Worm (Caenorhabditis elegans) whole organism, L4/young adult: Measurements from ENCODE around the gene best-24.

Experiments used
- W03F9.2 ChIP-seq: fragments of 150-350 bp; optimal IDR thresholded peaks from 2 replicates; lab custom pipeline; 2014; ENCODE audit warnings: missing biosample characterization, missing genetic modification characterization
- dao-5 ChIP-seq: sonication (generic microtip); optimal IDR thresholded peaks from 2 replicates; lab custom pipeline; 2016; ENCODE audit warnings: missing genotype, missing genetic modification characterization, moderate library complexity, missing compliant biosample characterization
- him-1 ChIP-seq: sonication (generic microtip); optimal IDR thresholded peaks from 2 replicates; lab custom pipeline; 2016; ENCODE audit warnings: missing genotype, missing genetic modification reagents, missing genetic modification characterization, missing compliant biosample characterization

Gene best-24

DNA sequence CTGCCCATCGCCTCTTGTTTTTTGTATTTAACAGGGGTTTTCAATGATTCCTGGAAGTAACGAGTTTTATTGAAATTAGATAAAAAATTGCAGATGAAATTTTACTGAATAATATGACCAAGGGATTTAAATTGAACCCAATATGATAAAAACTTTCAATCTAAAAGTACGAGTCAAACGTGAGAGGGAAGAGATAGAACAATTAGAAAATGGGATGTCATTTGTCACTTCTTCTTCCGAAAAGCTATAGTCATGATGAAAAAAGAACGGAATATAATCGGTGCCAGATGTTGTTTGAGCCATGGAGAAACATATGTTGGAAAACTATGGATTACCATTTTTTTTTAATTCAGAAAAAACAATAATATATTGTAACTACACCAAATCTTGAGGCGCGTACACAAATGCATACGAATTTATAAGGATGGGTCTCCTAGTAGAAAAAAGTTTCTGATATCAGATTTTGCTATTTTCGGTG lies 21.9 kb upstream of the best-24 start, which contains the start of gene sup-18:
Gene sup-18 (minus strand): TSS at position 51 of the 478 bp plus-strand sequence.
- TF ChIP-seq him-1 (tag; lab: Kevin White, UChicago) (no peak), W03F9.2 (tag; lab: Kevin White, UChicago) (no peak), dao-5 (tag; lab: Kevin White, UChicago) (no peak)

DNA sequence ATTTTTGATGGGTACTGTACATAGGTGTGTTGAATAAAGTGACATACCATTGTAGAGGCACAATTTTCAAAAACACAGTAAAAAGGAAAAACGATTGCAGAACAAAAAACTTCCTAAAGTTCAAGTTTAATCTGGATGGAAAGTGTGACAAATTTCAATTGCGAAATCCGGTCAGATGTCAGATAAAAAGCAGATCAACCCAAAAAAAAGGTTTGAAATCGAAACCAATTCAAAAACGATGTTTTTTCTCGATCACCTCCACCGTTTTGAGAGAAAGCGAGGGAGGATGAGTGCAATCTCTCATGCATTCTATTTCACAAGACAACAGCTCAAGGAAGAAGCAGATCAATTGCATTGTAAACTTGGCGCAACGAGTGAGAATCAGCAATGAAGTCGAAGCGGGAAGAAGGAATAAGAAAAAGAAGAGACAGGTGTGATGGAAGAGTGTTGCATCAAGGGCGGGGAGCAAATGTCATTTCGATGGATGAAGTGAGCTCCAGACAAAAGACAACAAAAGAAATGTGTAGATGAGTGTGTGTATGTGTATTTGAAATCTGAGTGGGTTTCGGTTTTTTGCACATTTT lies 20.6 kb upstream of the best-24 start:
- TF ChIP-seq him-1 (tag; lab: Kevin White, UChicago) (no peak), W03F9.2 (tag; lab: Kevin White, UChicago) (no peak), dao-5 (tag; lab: Kevin White, UChicago) (no peak)

ce11 chrIII:7882900-7883299 lies 17.9 kb upstream of the best-24 start, which contains the start of gene ZK688.9:
TSS of gene ZK688.9 (minus strand) at chrIII:7883000.
- TF ChIP-seq W03F9.2 (tag; lab: Kevin White, UChicago) (no peak), dao-5 (tag; lab: Kevin White, UChicago) (no peak), him-1 (tag; lab: Kevin White, UChicago) (no peak)

DNA sequence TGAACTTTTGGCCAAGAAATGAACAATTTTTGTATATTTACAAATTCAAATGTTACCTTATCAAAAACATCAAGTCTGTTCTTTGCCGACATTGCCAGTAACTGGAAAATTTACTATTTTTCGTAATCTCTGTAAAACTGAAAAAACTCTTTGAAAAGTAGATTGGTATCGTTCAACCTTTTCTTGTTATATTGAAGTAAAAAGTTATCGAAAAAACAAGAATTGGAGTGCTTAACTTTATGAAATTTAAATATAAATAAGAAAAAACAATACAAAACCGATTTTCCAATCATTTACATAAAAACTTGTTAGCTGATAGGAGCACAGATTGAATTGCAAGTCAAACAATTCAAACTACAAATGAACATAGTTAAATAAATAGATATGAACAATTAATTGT lies 16.0 kb upstream of the best-24 start, which contains the start of gene ZK688.11:
Gene ZK688.11 (minus strand): TSS at position 101 of the 400 bp plus-strand sequence.
- no peak for TF ChIP-seq dao-5 (tag; lab: Kevin White, UChicago)
- no peak for TF ChIP-seq him-1 (tag; lab: Kevin White, UChicago)
- TF ChIP-seq W03F9.2 (tag; lab: Kevin White, UChicago) = no peak

- TF ChIP-seq dao-5 (tag; lab: Kevin White, UChicago) (no peak), him-1 (tag; lab: Kevin White, UChicago) (no peak), W03F9.2 (tag; lab: Kevin White, UChicago) (no peak)
Observed at ce11 chrIII:7889036-7889435, 11.8 kb upstream of the best-24 start.

DNA sequence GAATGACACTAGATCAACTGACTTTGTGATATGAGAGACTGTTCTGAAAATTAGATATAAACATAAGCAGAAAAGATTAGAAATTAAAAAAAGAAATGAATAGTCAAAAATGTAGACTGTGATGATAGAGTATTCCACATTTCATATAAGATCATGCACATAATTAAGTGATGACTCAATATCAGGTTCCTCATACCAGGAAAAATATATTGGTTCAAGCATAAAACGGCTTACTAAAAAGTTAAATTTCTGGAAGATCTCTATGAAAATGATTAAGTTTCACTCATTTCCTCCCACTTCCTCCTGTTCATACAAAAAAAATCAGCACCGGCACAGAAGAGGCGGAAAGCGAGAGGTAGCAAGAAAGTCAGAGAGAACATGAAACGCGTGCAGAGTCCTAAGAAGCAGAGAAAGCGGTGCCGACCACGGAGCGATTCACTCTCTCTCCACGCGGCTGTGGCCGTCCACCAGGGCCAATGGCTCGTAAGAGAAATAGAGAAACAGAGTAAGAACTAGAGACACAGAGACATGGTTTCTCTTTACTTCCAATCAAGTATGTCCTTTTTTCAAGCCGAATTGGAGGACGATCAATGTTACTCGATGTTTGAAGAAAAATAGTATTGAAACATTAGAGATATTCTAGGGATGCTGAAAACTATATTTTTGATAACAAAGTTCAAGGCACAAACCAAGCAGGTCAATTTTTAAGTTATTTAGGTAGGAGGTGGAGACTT lies 9.1 kb upstream of the best-24 start, which contains the start of the genes ZK688.5 and fahd-1:
Gene ZK688.5 (minus strand): TSS at position 51 of the 734 bp plus-strand sequence.
Gene fahd-1 (plus strand): TSS at position 684 of the 734 bp plus-strand sequence.
- no peak for TF ChIP-seq him-1 (tag; lab: Kevin White, UChicago)
- TF ChIP-seq W03F9.2 (tag; lab: Kevin White, UChicago) = peak; percentile 60

DNA sequence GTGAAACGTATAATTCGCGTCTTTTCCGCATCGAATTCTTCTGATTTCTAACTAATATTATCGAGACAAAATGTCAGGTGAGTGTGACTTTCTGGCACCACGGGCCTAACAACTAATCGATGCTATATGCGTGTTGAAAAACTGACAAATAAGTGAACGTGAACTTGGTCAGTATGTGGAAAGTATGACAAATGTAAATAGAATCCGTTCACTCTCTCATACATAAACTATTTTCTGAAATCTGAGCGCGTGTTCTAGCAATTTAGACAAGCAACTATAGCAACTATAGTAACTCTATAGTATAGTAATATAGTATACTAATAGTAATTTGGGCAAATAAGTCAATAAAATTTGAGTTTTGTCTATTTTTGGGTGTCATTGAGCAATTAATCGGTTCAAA lies 8.5 kb upstream of the best-24 start:
- no peak for TF ChIP-seq dao-5 (tag; lab: Kevin White, UChicago)
- TF ChIP-seq W03F9.2 (tag; lab: Kevin White, UChicago) = no peak
- TF ChIP-seq him-1 (tag; lab: Kevin White, UChicago) = no peak

DNA sequence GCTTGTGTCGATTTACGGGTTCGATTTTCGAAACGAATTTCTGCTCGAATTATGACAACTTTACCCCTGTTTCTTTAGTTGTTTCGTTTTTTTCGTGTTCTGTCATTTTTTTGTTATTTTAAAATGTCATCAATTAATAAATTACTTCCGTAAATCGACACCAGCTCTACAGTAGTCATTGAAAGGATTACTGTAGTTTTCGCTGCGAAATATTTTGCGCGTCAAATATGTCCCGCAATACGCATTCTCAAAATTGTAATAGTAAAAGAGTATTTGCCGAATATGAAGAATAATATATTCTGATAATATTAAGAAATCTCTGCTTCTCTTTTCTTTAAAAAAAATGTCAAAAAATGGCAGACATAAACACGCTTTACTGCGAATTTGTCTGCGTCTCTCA lies 7.6 kb upstream of the best-24 start:
- no peak for TF ChIP-seq dao-5 (tag; lab: Kevin White, UChicago)
- TF ChIP-seq him-1 (tag; lab: Kevin White, UChicago) = no peak
- TF ChIP-seq W03F9.2 (tag; lab: Kevin White, UChicago) = no peak

DNA sequence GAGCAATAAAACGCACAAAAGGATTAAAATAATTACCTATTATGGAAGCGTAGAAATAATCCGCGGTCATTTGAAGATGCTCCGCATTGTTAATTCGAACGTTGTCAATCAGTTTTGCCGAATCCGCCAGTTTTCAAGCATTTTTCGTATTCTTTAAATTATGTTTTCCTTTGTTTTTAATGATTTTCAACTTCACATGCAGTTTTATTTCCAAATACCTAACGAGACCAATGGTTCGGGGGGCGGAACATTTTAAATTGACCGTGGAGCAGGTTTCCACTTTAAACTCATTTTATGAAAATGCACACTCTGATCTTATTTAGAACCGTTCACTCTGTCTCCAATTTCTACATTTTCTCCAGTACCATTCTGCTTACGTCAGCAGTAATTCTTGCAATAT lies 6.1 kb upstream of the best-24 start, which contains the start of gene ZK688.4:
Gene ZK688.4 (plus strand): TSS at position 301 of the 400 bp plus-strand sequence.
- TF ChIP-seq W03F9.2 (tag; lab: Kevin White, UChicago) (no peak), him-1 (tag; lab: Kevin White, UChicago) (no peak), dao-5 (tag; lab: Kevin White, UChicago) (no peak)

ce11 chrIII:7896925-7897324 lies 3.9 kb upstream of the best-24 start, which contains the start of gene ZK688.10:
TSS of gene ZK688.10 (minus strand) at chrIII:7897025.
- TF ChIP-seq dao-5 (tag; lab: Kevin White, UChicago) = no peak

ce11 chrIII:7897733-7898132 lies 3.1 kb upstream of the best-24 start:
- TF ChIP-seq dao-5 (tag; lab: Kevin White, UChicago) (no peak), W03F9.2 (tag; lab: Kevin White, UChicago) (no peak), him-1 (tag; lab: Kevin White, UChicago) (no peak)

DNA sequence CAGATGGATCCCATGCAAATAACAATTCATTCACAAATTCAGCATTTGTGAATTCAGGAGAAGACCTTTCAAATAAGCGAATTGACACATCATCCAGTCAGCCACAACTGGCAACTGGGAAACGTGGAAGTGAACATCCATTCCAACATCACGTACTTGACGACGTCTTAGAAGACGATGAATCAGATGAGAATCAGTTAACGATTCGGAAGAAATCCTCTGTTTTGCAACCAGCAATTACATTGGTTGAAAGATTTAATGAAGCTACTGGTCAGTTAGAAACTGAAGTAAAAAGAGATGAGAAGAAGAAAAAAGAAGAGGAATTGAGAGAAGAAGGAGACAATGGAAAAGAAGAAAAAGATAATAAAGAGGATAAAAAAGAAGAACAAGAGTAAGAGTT lies 2.6 kb downstream of the best-24 start:
- TF ChIP-seq W03F9.2 (tag; lab: Kevin White, UChicago) (no peak), him-1 (tag; lab: Kevin White, UChicago) (no peak), dao-5 (tag; lab: Kevin White, UChicago) (no peak)

DNA sequence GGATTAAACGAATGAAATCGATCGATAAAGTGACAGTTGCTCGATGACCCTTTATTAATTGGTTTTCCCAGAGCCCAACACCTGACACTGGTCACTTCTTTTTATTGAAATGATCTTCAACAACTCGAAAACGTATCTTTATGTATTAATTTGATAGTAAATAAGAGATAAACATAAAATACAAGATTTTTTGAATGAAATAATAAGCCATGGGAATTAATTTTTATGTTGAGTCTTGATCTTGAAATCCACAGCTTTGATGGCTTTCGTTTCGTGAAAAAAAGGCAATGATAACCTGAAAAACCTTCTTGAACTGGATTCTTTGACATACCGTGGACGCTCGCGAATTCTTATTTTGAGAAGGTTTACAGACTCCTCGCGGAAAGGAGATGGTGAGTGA lies 6.7 kb downstream of the best-24 start, which contains the start of gene pcp-5:
Gene pcp-5 (minus strand): TSS at position 101 of the 400 bp plus-strand sequence.
- TF ChIP-seq dao-5 (tag; lab: Kevin White, UChicago) = no peak
- no peak for TF ChIP-seq W03F9.2 (tag; lab: Kevin White, UChicago)
- no peak for TF ChIP-seq him-1 (tag; lab: Kevin White, UChicago)
